Fruit fly (Drosophila melanogaster) whole organism, prepupa: Measurements from ENCODE around the gene plum.

Source experiments
- CG11762 ChIP-seq: fragments of 200-800 bp; sonication (Bioruptor generic); optimal IDR thresholded peaks from 3 replicates; lab custom pipeline; 2016; ENCODE audit warnings: missing biosample characterization, missing genetic modification characterization; ENCODE audit not compliant: insufficient read depth
- CG32006 ChIP-seq: fragments of 200-800 bp; sonication (Bioruptor generic); optimal IDR thresholded peaks from 3 replicates; lab custom pipeline; 2017; ENCODE audit warnings: missing biosample characterization, mild to moderate bottlenecking, missing genetic modification characterization
- CG4318 ChIP-seq: fragments of 200-800 bp; sonication (Bioruptor generic); optimal IDR thresholded peaks from 3 replicates; lab custom pipeline; 2017; ENCODE audit warnings: missing biosample characterization, mild to moderate bottlenecking, missing genetic modification characterization
- CG8319 ChIP-seq: fragments of 200-800 bp; sonication (Bioruptor generic); optimal IDR thresholded peaks from 3 replicates; lab custom pipeline; 2016; ENCODE audit warnings: missing biosample characterization, missing genetic modification characterization
- Hr4 ChIP-seq: fragments of 200-800 bp; sonication (Bioruptor generic); optimal IDR thresholded peaks from 3 replicates; lab custom pipeline; 2016; ENCODE audit warnings: missing biosample characterization, missing genetic modification characterization
- esn ChIP-seq: fragments of 200-800 bp; sonication (Bioruptor generic); optimal IDR thresholded peaks from 2 replicates; lab custom pipeline; 2016; ENCODE audit warnings: missing biosample characterization, mild to moderate bottlenecking, missing genetic modification characterization, moderate library complexity
- fd85E ChIP-seq: fragments of 200-800 bp; sonication (Bioruptor generic); optimal IDR thresholded peaks from 3 replicates; lab custom pipeline; 2016; ENCODE audit warnings: missing biosample characterization, missing genetic modification characterization
- lz ChIP-seq: fragments of 200-800 bp; sonication (Bioruptor generic); optimal IDR thresholded peaks from 3 replicates; lab custom pipeline; 2016; ENCODE audit warnings: missing biosample characterization, missing genetic modification characterization
- pdm3 ChIP-seq: fragments of 200-800 bp; sonication (Bioruptor generic); optimal IDR thresholded peaks from 3 replicates; lab custom pipeline; 2016; ENCODE audit warnings: missing biosample characterization, missing genetic modification characterization
- spab ChIP-seq: fragments of 200-800 bp; sonication (Bioruptor generic); optimal IDR thresholded peaks from 2 replicates; lab custom pipeline; 2017; ENCODE audit warnings: missing biosample characterization, mild to moderate bottlenecking, missing genetic modification characterization, missing genetic modification reagents

DNA sequence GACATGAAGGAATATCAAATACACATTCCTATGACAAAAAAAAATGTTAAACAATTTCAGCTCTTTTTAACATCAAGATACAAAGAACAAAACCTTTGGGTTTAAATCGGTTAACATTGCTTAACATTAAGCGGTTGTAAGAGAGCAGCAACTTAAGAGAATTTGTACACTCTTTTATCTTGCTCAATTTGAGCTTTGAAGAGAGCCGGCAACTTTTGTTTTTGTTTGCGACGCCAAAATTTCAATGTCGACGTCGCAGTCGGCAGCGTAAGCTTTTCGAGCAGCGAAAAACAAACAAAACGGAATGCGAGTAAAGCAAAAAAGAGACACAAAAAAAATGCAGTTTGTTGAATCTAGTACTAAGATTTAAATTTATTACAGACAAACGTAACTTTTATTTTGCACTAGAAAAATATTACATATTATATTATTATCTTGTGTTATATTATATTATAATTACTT lies 582 bp upstream of the plum start:
- TF ChIP-seq fd85E (no peak), pdm3 (GFP tag; lab: Kevin White, UChicago) (no peak), esn (GFP tag; lab: Kevin White, UChicago) (no peak), CG32006 (GFP tag; lab: Kevin White, UChicago) (no peak), lz (GFP tag; lab: Kevin White, UChicago) (no peak), Hr4 (no peak), spab (GFP tag; lab: Kevin White, UChicago) (peak; percentile 53), CG8319 (GFP tag; lab: Kevin White, UChicago) (no peak), CG11762 (peak; percentile 8), CG4318 (no peak)
